Fruit fly (Drosophila melanogaster): Measurements from ENCODE around the gene Reck.

DNA sequence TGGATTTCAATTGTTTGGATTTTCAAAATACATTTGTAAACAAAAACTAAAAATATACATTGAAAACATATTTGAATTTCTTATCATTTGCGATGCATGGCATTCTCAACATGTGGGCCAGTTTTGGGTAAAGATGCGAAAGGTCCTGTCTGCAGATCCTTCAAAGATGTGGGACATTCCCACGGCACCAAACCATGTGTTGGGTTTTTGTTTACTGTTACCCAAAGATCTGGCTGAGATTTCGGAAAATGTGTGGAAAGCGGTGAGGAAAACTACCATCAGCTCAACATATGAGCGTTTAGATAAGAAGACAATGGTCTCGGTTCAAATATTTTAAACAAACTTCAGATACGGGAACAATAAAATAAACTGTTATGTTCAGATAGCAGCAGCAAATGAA lies 37.8 kb downstream of the Reck start:
- no peak for TF ChIP-seq CG8159 (tag; optimal IDR thresholded peaks at IDR 0.05)
- TF ChIP-seq EcR (GFP tag; optimal IDR thresholded peaks at IDR 0.05), result no peak
- no peak for TF ChIP-seq Pif1B (GFP tag; optimal IDR thresholded peaks at IDR 0.05)
- TF ChIP-seq CG13204 (GFP tag; optimal IDR thresholded peaks at IDR 0.05), result no peak
- no peak for TF ChIP-seq D1 (tag; optimal IDR thresholded peaks at IDR 0.05)
- no peak for TF ChIP-seq Pif1A (GFP tag; optimal IDR thresholded peaks at IDR 0.05)
- no peak for TF ChIP-seq rn (GFP tag; IDR thresholded peaks at IDR 0.05)
- no peak for TF ChIP-seq CG9948 (tag; optimal IDR thresholded peaks at IDR 0.05)
- TF ChIP-seq CG17806 (tag; optimal IDR thresholded peaks at IDR 0.05), result no peak
- TF ChIP-seq CG34367 (tag; optimal IDR thresholded peaks at IDR 0.05), result no peak
- no peak for TF ChIP-seq CG8301 (tag; optimal IDR thresholded peaks at IDR 0.05)
- TF ChIP-seq CG14655 (GFP tag; optimal IDR thresholded peaks at IDR 0.05), result no peak

All from whole organism, pupa.